Fruit fly (Drosophila melanogaster): ENCODE data around the gene CG15005.

dm6 chr3L:4220679-4221078 lies 16.5 kb upstream of the CG15005 start:
- TF ChIP-seq Hr96 (GFP tag; optimal IDR thresholded peaks at IDR 0.05) = no peak
- no peak for TF ChIP-seq CG12768 (GFP tag; optimal IDR thresholded peaks at IDR 0.05)
- TF ChIP-seq CG33017 (tag; optimal IDR thresholded peaks at IDR 0.05) = no peak
- TF ChIP-seq CG1620 (GFP tag; optimal IDR thresholded peaks at IDR 0.05) = no peak
- no peak for TF ChIP-seq CG7101 (tag; optimal IDR thresholded peaks at IDR 0.05)
